Worm (Caenorhabditis elegans): ENCODE data around the gene K10D11.3.

The K10D11.3 gene

ce11 chrIV:12948470-12948869 lies 37.5 kb downstream of the K10D11.3 start, which contains the start of gene F55G11.10:
Gene F55G11.10, plus strand, starts transcription at chrIV:12948770.
- TF ChIP-seq ZK185.1 (tag; optimal IDR thresholded peaks at IDR 0.05; ENCODE audit: poor library complexity, severe bottlenecking), result no peak
- no peak for TF ChIP-seq efl-1 (GFP tag; optimal IDR thresholded peaks at IDR 0.05)

DNA sequence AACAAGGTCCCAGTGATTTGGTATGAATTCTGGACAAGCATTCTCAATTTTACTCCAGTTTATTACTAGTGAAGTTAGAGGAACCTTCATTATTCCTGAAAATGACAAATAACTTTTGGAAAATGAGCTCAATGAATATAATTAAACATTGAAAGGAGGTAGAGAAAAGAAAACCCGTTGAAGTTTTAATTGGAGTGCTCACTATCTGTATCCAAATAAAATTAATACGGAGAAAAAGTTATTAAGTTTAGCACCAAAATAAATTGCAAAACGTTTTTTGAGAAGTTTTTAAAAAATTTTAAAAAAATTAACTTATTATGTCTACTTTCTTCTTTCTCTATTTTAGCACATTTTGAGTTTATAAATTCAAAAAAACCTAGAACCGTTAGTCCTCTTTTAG lies 39.4 kb downstream of the K10D11.3 start, which contains the start of gene F55G11.1:
TSS of gene F55G11.1 (minus strand) at position 101 of the 400 bp plus-strand sequence.
- TF ChIP-seq gei-17 (GFP tag; optimal IDR thresholded peaks at IDR 0.05) (no peak), ztf-25 (GFP tag; IDR thresholded peaks at IDR 0.05) (no peak), nhr-179 (tag; optimal IDR thresholded peaks at IDR 0.05) (no peak), nhr-80 (tag; optimal IDR thresholded peaks at IDR 0.05) (no peak), nfya-2 (GFP tag; IDR thresholded peaks at IDR 0.05) (no peak), snpc-1.1 (tag; optimal IDR thresholded peaks at IDR 0.05; ENCODE audit: insufficient read depth) (no peak), zim-3 (tag; optimal IDR thresholded peaks at IDR 0.05) (no peak), rec-8 (tag; optimal IDR thresholded peaks at IDR 0.05) (no peak), Y95B8A.8 (GFP tag; IDR thresholded peaks at IDR 0.05) (no peak), efl-1 (GFP tag; optimal IDR thresholded peaks at IDR 0.05) (no peak), rcor-1 (GFP tag; IDR thresholded peaks at IDR 0.05) (no peak), K12H6.12 (tag; optimal IDR thresholded peaks at IDR 0.05) (no peak), let-526 (GFP tag; IDR thresholded peaks at IDR 0.05) (no peak), hrde-1 (tag; optimal IDR thresholded peaks at IDR 0.05; ENCODE audit: borderline replicate concordance) (no peak), somi-1 (GFP tag; optimal IDR thresholded peaks at IDR 0.05) (no peak), lsy-27 (tag; optimal IDR thresholded peaks at IDR 0.05; ENCODE audit: borderline replicate concordance, insufficient read depth) (no peak), aptf-2 (GFP tag; conservative IDR thresholded peaks at IDR 0.05) (no peak), ztf-28 (GFP tag; IDR thresholded peaks at IDR 0.05) (no peak), Y56A3A.18 (GFP tag; IDR thresholded peaks at IDR 0.05) (no peak), mes-4 (tag; optimal IDR thresholded peaks at IDR 0.05) (no peak)

ce11 chrIV:12942633-12943032 lies 43.3 kb downstream of the K10D11.3 start, which contains the start of gene dct-19:
Gene dct-19, plus strand, starts transcription at chrIV:12942933.
- TF ChIP-seq K11D2.4 (GFP tag; IDR thresholded peaks at IDR 0.05) (no peak), Y53F4B.3 (GFP tag; IDR thresholded peaks at IDR 0.05) (no peak), Y67H2A.10 (GFP tag; conservative IDR thresholded peaks at IDR 0.05) (no peak), ztf-28 (GFP tag; IDR thresholded peaks at IDR 0.05) (no peak), hmg-20 (GFP tag; IDR thresholded peaks at IDR 0.05) (no peak), B0019.2 (GFP tag; conservative IDR thresholded peaks at IDR 0.05) (no peak), sdz-38 (tag; optimal IDR thresholded peaks at IDR 0.05) (no peak), ceh-40 (GFP tag; IDR thresholded peaks at IDR 0.05) (no peak), cebp-1 (GFP tag; IDR thresholded peaks at IDR 0.05) (no peak), cebp-1 (tag; optimal IDR thresholded peaks at IDR 0.05) (no peak), ceh-100 (GFP tag; IDR thresholded peaks at IDR 0.05) (no peak), nhr-80 (tag; optimal IDR thresholded peaks at IDR 0.05) (no peak), rec-8 (tag; optimal IDR thresholded peaks at IDR 0.05) (no peak), attf-3 (GFP tag; conservative IDR thresholded peaks at IDR 0.05) (no peak), dox-1 (GFP tag; IDR thresholded peaks at IDR 0.05) (no peak), ztf-26 (tag; optimal IDR thresholded peaks at IDR 0.05) (no peak), akir-1 (GFP tag; optimal IDR thresholded peaks at IDR 0.05) (no peak)
